Fruit fly (Drosophila melanogaster) Kc167 (cell line): ENCODE measurements around the gene Chro.

Source experiments
- Myc ChIP-seq: fragments of >200 bp; optimal IDR thresholded peaks from 2 replicates; lab custom pipeline; 2017; ENCODE audit warnings: missing external identifiers
- Sin3A ChIP-seq: fragments of >200 bp; optimal IDR thresholded peaks from 2 replicates; lab custom pipeline; 2018; ENCODE audit warnings: missing external identifiers
- h ChIP-seq: fragments of >200 bp; optimal IDR thresholded peaks from 3 replicates; lab custom pipeline; 2018; ENCODE audit warnings: missing external identifiers
- insv ChIP-seq: fragments of >200 bp; optimal IDR thresholded peaks from 3 replicates; lab custom pipeline; 2018; ENCODE audit warnings: missing external identifiers
- psq ChIP-seq: fragments of >200 bp; optimal IDR thresholded peaks from 2 replicates; lab custom pipeline; 2017; ENCODE audit warnings: missing external identifiers
- ttk ChIP-seq: sonication (Bioruptor generic); optimal IDR thresholded peaks from 2 replicates; lab custom pipeline; 2017; ENCODE audit warnings: missing external identifiers

Gene Chro

dm6 chr3L:22885843-22886242, 7.1 kb upstream of the Chro start:
- no peak for TF ChIP-seq ttk (lab: Kevin White, UChicago)

- TF ChIP-seq Myc (lab: Kevin White, UChicago): no peak
- TF ChIP-seq ttk (lab: Kevin White, UChicago): no peak
- TF ChIP-seq psq: no peak
- no peak for TF ChIP-seq insv (lab: Kevin White, UChicago)
- no peak for TF ChIP-seq h (lab: Kevin White, UChicago)
- TF ChIP-seq Sin3A (lab: Kevin White, UChicago): no peak
These were observed 5.7 kb upstream of the Chro start for dm6 chr3L:22884481-22884880.

dm6 chr3L:22883649-22884048, 4.9 kb upstream of the Chro start:
- TF ChIP-seq insv (lab: Kevin White, UChicago) (no peak), h (lab: Kevin White, UChicago) (no peak), ttk (lab: Kevin White, UChicago) (no peak), psq (no peak)

- no peak for TF ChIP-seq ttk (lab: Kevin White, UChicago)
- TF ChIP-seq insv (lab: Kevin White, UChicago): no peak
- TF ChIP-seq Sin3A (lab: Kevin White, UChicago): no peak
- no peak for TF ChIP-seq Myc (lab: Kevin White, UChicago)
- TF ChIP-seq h (lab: Kevin White, UChicago): no peak
- no peak for TF ChIP-seq psq
These were observed 2.1 kb upstream of the Chro start, which contains the start of gene slif for dm6 chr3L:22880914-22881313. TSS of gene slif (plus strand) at chr3L:22881045.

- TF ChIP-seq insv (lab: Kevin White, UChicago) (no peak), Myc (lab: Kevin White, UChicago) (no peak), h (lab: Kevin White, UChicago) (no peak)
These were observed 550 bp upstream of the Chro start for dm6 chr3L:22879344-22879723.

- TF ChIP-seq ttk (lab: Kevin White, UChicago) (no peak), psq (no peak), Myc (lab: Kevin White, UChicago) (no peak), insv (lab: Kevin White, UChicago) (no peak), Sin3A (lab: Kevin White, UChicago) (no peak), h (lab: Kevin White, UChicago) (no peak)
These were observed 850 bp downstream of the Chro start for dm6 chr3L:22877934-22878333.

- no peak for TF ChIP-seq ttk (lab: Kevin White, UChicago)
These were observed 6.9 kb downstream of the Chro start, which contains the start of the genes CG11109 and Arf1 for dm6 chr3L:22871845-22872361. TSS of gene CG11109 (plus strand) at chr3L:22872200. TSS of gene Arf1 (minus strand) at chr3L:22872231.

dm6 chr3L:22871030-22871844, 7.5 kb downstream of the Chro start:
- TF ChIP-seq insv (lab: Kevin White, UChicago) (no peak), Myc (lab: Kevin White, UChicago) (no peak), Sin3A (lab: Kevin White, UChicago) (no peak), psq (no peak), h (lab: Kevin White, UChicago) (no peak), ttk (lab: Kevin White, UChicago) (no peak)

dm6 chr3L:22870378-22870777, 8.4 kb downstream of the Chro start:
- TF ChIP-seq psq (no peak), Sin3A (lab: Kevin White, UChicago) (no peak), h (lab: Kevin White, UChicago) (no peak), insv (lab: Kevin White, UChicago) (no peak), Myc (lab: Kevin White, UChicago) (no peak), ttk (lab: Kevin White, UChicago) (no peak)

dm6 chr3L:22868070-22868469, 10.7 kb downstream of the Chro start, which contains the start of gene EMC4:
TSS of gene EMC4 (minus strand) at chr3L:22868243.
- no peak for TF ChIP-seq Sin3A (lab: Kevin White, UChicago)
- TF ChIP-seq psq: no peak
- TF ChIP-seq Myc (lab: Kevin White, UChicago): no peak
- TF ChIP-seq insv (lab: Kevin White, UChicago): no peak
- TF ChIP-seq h (lab: Kevin White, UChicago): no peak
- no peak for TF ChIP-seq ttk (lab: Kevin White, UChicago)

dm6 chr3L:22865061-22865418, 13.7 kb downstream of the Chro start:
- TF ChIP-seq Myc (lab: Kevin White, UChicago) (no peak), insv (lab: Kevin White, UChicago) (no peak), psq (no peak), h (lab: Kevin White, UChicago) (no peak), ttk (lab: Kevin White, UChicago) (no peak), Sin3A (lab: Kevin White, UChicago) (no peak)

- TF ChIP-seq psq (no peak), Sin3A (lab: Kevin White, UChicago) (no peak)
These were observed 14.3 kb downstream of the Chro start, which contains the start of gene CG33170 for dm6 chr3L:22864254-22865060. TSS of gene CG33170 (plus strand) at chr3L:22864600.
